Fruit fly (Drosophila melanogaster): Measurements from ENCODE around the gene sta.
A peak's percentile ranks its signal among the peaks of the same experiment; 100 is the strongest.

Gene sta

DNA sequence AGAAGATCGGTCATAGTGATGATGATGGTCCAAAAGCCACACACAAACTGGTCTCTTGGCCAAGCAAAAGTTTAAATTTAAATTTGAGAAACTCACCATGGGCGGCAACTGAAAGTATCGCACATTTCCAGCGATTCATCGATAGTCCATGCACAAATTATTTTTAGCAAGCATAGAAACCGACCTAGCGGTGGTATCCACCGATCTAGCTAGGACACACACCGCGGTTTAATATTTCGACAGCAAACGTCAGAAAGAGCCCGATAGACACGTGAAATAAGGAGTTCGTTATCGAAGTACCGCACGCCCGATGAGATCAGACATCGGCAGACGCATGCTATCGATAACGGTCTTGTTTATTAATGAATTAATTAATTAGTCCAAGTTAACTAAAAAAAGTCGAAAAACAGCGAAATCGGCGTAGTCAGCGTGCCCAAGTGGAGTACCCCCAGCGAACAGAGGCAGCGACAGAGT lies 29.6 kb upstream of the sta start, which contains the start of gene CG14795 (continued):
- TF ChIP-seq Eip74EF (GFP tag; optimal IDR thresholded peaks at IDR 0.05) (no peak), CG1024 (GFP tag; IDR thresholded peaks at IDR 0.05) (no peak), pros (GFP tag; optimal IDR thresholded peaks at IDR 0.05) (no peak), Hr78 (GFP tag; optimal IDR thresholded peaks at IDR 0.05) (no peak), yki (optimal IDR thresholded peaks at IDR 0.05) (no peak), CG33557 (GFP tag; optimal IDR thresholded peaks at IDR 0.05) (peak; percentile 23), ac (GFP tag; optimal IDR thresholded peaks at IDR 0.05) (no peak), dm (GFP tag; optimal IDR thresholded peaks at IDR 0.05) (peak; percentile 80), tap (tag; optimal IDR thresholded peaks at IDR 0.05) (no peak), CG16779 (GFP tag; IDR thresholded peaks at IDR 0.05) (no peak), dimm (GFP tag; IDR thresholded peaks at IDR 0.05) (no peak), cad (GFP tag; optimal IDR thresholded peaks at IDR 0.05) (no peak), gsb-n (tag; optimal IDR thresholded peaks at IDR 0.05) (no peak), Dbx (GFP tag; IDR thresholded peaks at IDR 0.05) (peak; percentile 65; the same call in 2 of the 3 replicates), so (GFP tag; IDR thresholded peaks at IDR 0.05) (no peak), CG12104 (GFP tag; optimal IDR thresholded peaks at IDR 0.05) (no peak), ems (GFP tag; optimal IDR thresholded peaks at IDR 0.05) (peak; percentile 29), repo (GFP tag; optimal IDR thresholded peaks at IDR 0.05) (peak; percentile 46), CG12942 (GFP tag; optimal IDR thresholded peaks at IDR 0.05) (no peak), CG10979 (tag; optimal IDR thresholded peaks at IDR 0.05) (peak; percentile 27), B-H2 (GFP tag; optimal IDR thresholded peaks at IDR 0.05) (peak; percentile 44), unc-4 (GFP tag; IDR thresholded peaks at IDR 0.05; ENCODE audit: partially characterized antibody) (peak; percentile 94), CG7987 (GFP tag; optimal IDR thresholded peaks at IDR 0.05) (peak; percentile 14), mld (GFP tag; IDR thresholded peaks at IDR 0.05; ENCODE audit: partially characterized antibody) (peak; percentile 94), bab2 (GFP tag; optimal IDR thresholded peaks at IDR 0.05) (no peak), maf-S (GFP tag; optimal IDR thresholded peaks at IDR 0.05) (no peak), Rfx (GFP tag; IDR thresholded peaks at IDR 0.05) (peak; percentile 58), CG31224 (GFP tag; IDR thresholded peaks at IDR 0.05) (no peak), hb (GFP tag; IDR thresholded peaks at IDR 0.05; ENCODE audit: partially characterized antibody) (peak; percentile 96), dysf (GFP tag; IDR thresholded peaks at IDR 0.05) (no peak), CG7928 (GFP tag; optimal IDR thresholded peaks at IDR 0.05) (no peak), zen2 (GFP tag; IDR thresholded peaks at IDR 0.05; ENCODE audit: partially characterized antibody) (peak; percentile 84; the same call in 2 of the 3 replicates), ci (GFP tag; IDR thresholded peaks at IDR 0.05) (peak; percentile 71; the same call in 2 of the 3 replicates), gcm (GFP tag; optimal IDR thresholded peaks at IDR 0.05) (no peak), Drgx (GFP tag; IDR thresholded peaks at IDR 0.05) (no peak), row (GFP tag; IDR thresholded peaks at IDR 0.05) (peak; percentile 45; the same call in 2 of the 3 replicates), CG6683 (GFP tag; optimal IDR thresholded peaks at IDR 0.05) (peak; percentile 35), CG17328 (GFP tag; IDR thresholded peaks at IDR 0.05) (no peak), CHES-1-like (GFP tag; optimal IDR thresholded peaks at IDR 0.05) (peak; percentile 75), gfzf (GFP tag; optimal IDR thresholded peaks at IDR 0.05) (peak; percentile 89), CG15073 (GFP tag; optimal IDR thresholded peaks at IDR 0.05) (no peak), dan (GFP tag; IDR thresholded peaks at IDR 0.05) (no peak), sna (GFP tag; IDR thresholded peaks at IDR 0.05; ENCODE audit: partially characterized antibody) (peak; percentile 89), CG6272 (GFP tag; IDR thresholded peaks at IDR 0.05) (peak; percentile 33; the same call in 1 of the 2 replicates), tx (GFP tag; optimal IDR thresholded peaks at IDR 0.05) (no peak), Pdp1 (GFP tag; optimal IDR thresholded peaks at IDR 0.05) (peak; percentile 5 to 48), Antp (GFP tag; optimal IDR thresholded peaks at IDR 0.05) (peak; percentile 30), CG13296 (GFP tag; optimal IDR thresholded peaks at IDR 0.05) (no peak), CG15514 (GFP tag; optimal IDR thresholded peaks at IDR 0.05) (peak; percentile 91), CG3065 (GFP tag; optimal IDR thresholded peaks at IDR 0.05) (peak; percentile 1), HLHmδ (GFP tag; optimal IDR thresholded peaks at IDR 0.05) (no peak)
